Fruit fly (Drosophila melanogaster) whole organism: Measurements from ENCODE around the gene CG16853.

Experiments
- CG8478 ChIP-seq: fragments of >200 bp; optimal IDR thresholded peaks from 2 replicates; lab custom pipeline; 2018; ENCODE audit warnings: inconsistent platforms
- Dll ChIP-seq: fragments of >200 bp; optimal IDR thresholded peaks from 2 replicates; lab custom pipeline; 2017
- usp ChIP-seq: fragments of >200 bp; optimal IDR thresholded peaks from 2 replicates; lab custom pipeline; 2017; ENCODE audit warnings: missing biosample characterization, missing genetic modification characterization, mixed read lengths

dm6 chr2L:13555397-13555796 lies 13.3 kb downstream of the CG16853 start:
- TF ChIP-seq Dll (lab: Kevin White, UChicago) (no peak), CG8478 (no peak), usp (GFP tag; lab: Kevin White, UChicago) (no peak)
